Worm (Caenorhabditis elegans) whole organism, young adult: ENCODE results near the gene DH11.5.

Experiments
- B0019.2 ChIP-seq: fragments of 200-800 bp; sonication (Bioruptor generic); conservative IDR thresholded peaks from 2 replicates; pipeline ENCODE4 v1.3.6; 2022; ENCODE audit warnings: missing genetic modification reagents, missing genetic modification characterization, missing compliant biosample characterization
- F10E7.11 ChIP-seq: sonication (generic microtip); optimal IDR thresholded peaks from 2 replicates; lab custom pipeline; 2017; ENCODE audit warnings: mild to moderate bottlenecking, missing genetic modification characterization, moderate library complexity, missing compliant biosample characterization
- F33H1.4 ChIP-seq: fragments of 200-800 bp; sonication (Bioruptor generic); IDR thresholded peaks from 2 replicates; pipeline ENCODE4 v1.3.6; 2022; ENCODE audit warnings: missing genetic modification reagents, missing genetic modification characterization, missing compliant biosample characterization
- F37B4.10 ChIP-seq: fragments of 200-800 bp; sonication (Bioruptor generic); IDR thresholded peaks from 2 replicates; pipeline ENCODE4 v1.3.6; 2022; ENCODE audit warnings: missing genetic modification characterization, missing compliant biosample characterization
- F49E8.2 ChIP-seq: sonication (generic microtip); optimal IDR thresholded peaks from 3 replicates; lab custom pipeline; 2017; ENCODE audit warnings: missing genetic modification characterization, mild to moderate bottlenecking, missing compliant biosample characterization, antibody characterized with exemption, moderate library complexity; ENCODE audit not compliant: insufficient read depth
- F57A8.1 ChIP-seq: fragments of 200-800 bp; sonication (Bioruptor generic); optimal IDR thresholded peaks from 2 replicates; lab custom pipeline; 2018; ENCODE audit warnings: mild to moderate bottlenecking, missing genetic modification characterization, moderate library complexity, missing compliant biosample characterization
- Y53G8AR.9 ChIP-seq: fragments of 200-800 bp; sonication (Bioruptor generic); conservative IDR thresholded peaks from 2 replicates; pipeline ENCODE4 v1.3.6; 2022; ENCODE audit warnings: missing genetic modification reagents, missing genetic modification characterization, missing compliant biosample characterization
- ZK185.1 ChIP-seq: sonication (generic microtip); optimal IDR thresholded peaks from 2 replicates; lab custom pipeline; 2016; ENCODE audit warnings: mild to moderate bottlenecking, missing genetic modification characterization, missing compliant biosample characterization; ENCODE audit not compliant: poor library complexity, severe bottlenecking
- akir-1 ChIP-seq: fragments of 200-800 bp; sonication (Bioruptor generic); optimal IDR thresholded peaks from 2 replicates; lab custom pipeline; 2018; ENCODE audit warnings: mild to moderate bottlenecking, missing genetic modification characterization, moderate library complexity, missing compliant biosample characterization
- athp-1 ChIP-seq: sonication (generic microtip); optimal IDR thresholded peaks from 2 replicates; lab custom pipeline; 2017; ENCODE audit warnings: mild to moderate bottlenecking, missing genetic modification characterization, missing compliant biosample characterization
- attf-3 ChIP-seq: fragments of 200-800 bp; sonication (Bioruptor generic); conservative IDR thresholded peaks from 2 replicates; pipeline ENCODE4 v1.3.6; 2022; ENCODE audit warnings: missing genetic modification reagents, missing genetic modification characterization, missing compliant biosample characterization
- attf-5 ChIP-seq: fragments of 200-800 bp; sonication (Bioruptor generic); optimal IDR thresholded peaks from 2 replicates; lab custom pipeline; 2018; ENCODE audit warnings: mild to moderate bottlenecking, missing genetic modification characterization, missing compliant biosample characterization
- ceh-27 ChIP-seq: fragments of 200-800 bp; sonication (Bioruptor generic); optimal IDR thresholded peaks from 2 replicates; lab custom pipeline; 2018; ENCODE audit warnings: mild to moderate bottlenecking, missing genetic modification characterization, moderate library complexity, missing compliant biosample characterization
- egl-18 ChIP-seq: fragments of 200-800 bp; sonication (Bioruptor generic); IDR thresholded peaks from 2 replicates; pipeline ENCODE4 v1.3.6; 2022; ENCODE audit warnings: missing genetic modification reagents, missing genetic modification characterization, missing compliant biosample characterization
- egrh-3 ChIP-seq: fragments of 200-800 bp; sonication (Bioruptor generic); IDR thresholded peaks from 2 replicates; pipeline ENCODE4 v1.3.6; 2022; ENCODE audit warnings: missing genetic modification reagents, missing genetic modification characterization, missing compliant biosample characterization
- ekl-4 ChIP-seq: fragments of 200-800 bp; sonication (Bioruptor generic); IDR thresholded peaks from 2 replicates; pipeline ENCODE4 v1.3.6; 2022; ENCODE audit warnings: missing genetic modification reagents, missing genetic modification characterization, missing compliant biosample characterization
- fkh-3 ChIP-seq: sonication (generic microtip); optimal IDR thresholded peaks from 2 replicates; lab custom pipeline; 2016; ENCODE audit warnings: mild to moderate bottlenecking, missing genetic modification characterization, missing compliant biosample characterization
- him-1 ChIP-seq: sonication (generic microtip); optimal IDR thresholded peaks from 2 replicates; lab custom pipeline; 2016; ENCODE audit warnings: missing genotype, missing genetic modification reagents, missing genetic modification characterization, missing compliant biosample characterization
- hmg-20 ChIP-seq: fragments of 200-800 bp; sonication (Bioruptor generic); IDR thresholded peaks from 2 replicates; pipeline ENCODE4 v1.3.6; 2022; ENCODE audit warnings: missing genetic modification reagents, missing genetic modification characterization, missing compliant biosample characterization
- lag-1 ChIP-seq: fragments of 200-800 bp; sonication (Bioruptor generic); IDR thresholded peaks from 2 replicates; pipeline ENCODE4 v1.3.6; 2022; ENCODE audit warnings: missing genetic modification reagents, missing genetic modification characterization, missing compliant biosample characterization
- lin-54 ChIP-seq: fragments of 200-800 bp; sonication (Bioruptor generic); optimal IDR thresholded peaks from 2 replicates; lab custom pipeline; 2018; ENCODE audit warnings: mild to moderate bottlenecking, missing genetic modification characterization, missing compliant biosample characterization
- lir-1 ChIP-seq: fragments of 200-800 bp; sonication (Bioruptor generic); conservative IDR thresholded peaks from 2 replicates; pipeline ENCODE4 v1.3.6; 2022; ENCODE audit warnings: missing genetic modification reagents, missing genetic modification characterization, missing compliant biosample characterization
- madf-3 ChIP-seq: fragments of 200-800 bp; sonication (Bioruptor generic); IDR thresholded peaks from 2 replicates; pipeline ENCODE4 v1.3.6; 2022; ENCODE audit warnings: missing genetic modification reagents, missing genetic modification characterization, missing compliant biosample characterization
- mcd-1 ChIP-seq: fragments of 200-800 bp; sonication (Bioruptor generic); IDR thresholded peaks from 2 replicates; pipeline ENCODE4 v1.3.6; 2022; ENCODE audit warnings: missing genetic modification reagents, missing genetic modification characterization, missing compliant biosample characterization
- nfyb-1 ChIP-seq: fragments of 200-800 bp; sonication (Bioruptor generic); IDR thresholded peaks from 2 replicates; pipeline ENCODE4 v1.3.6; 2022; ENCODE audit warnings: missing genetic modification reagents, missing genetic modification characterization, missing compliant biosample characterization
- nhr-120 ChIP-seq: fragments of 200-800 bp; sonication (Bioruptor generic); IDR thresholded peaks from 2 replicates; pipeline ENCODE4 v1.3.6; 2022; ENCODE audit warnings: missing genetic modification characterization, missing compliant biosample characterization
- nhr-27 ChIP-seq: fragments of 200-800 bp; sonication (Bioruptor generic); optimal IDR thresholded peaks from 2 replicates; lab custom pipeline; 2018; ENCODE audit warnings: mild to moderate bottlenecking, missing genetic modification characterization, moderate library complexity, missing compliant biosample characterization
- nhr-80 ChIP-seq: sonication (generic microtip); optimal IDR thresholded peaks from 2 replicates; lab custom pipeline; 2016; ENCODE audit warnings: missing genetic modification characterization, missing compliant biosample characterization
- nhr-90 ChIP-seq: sonication (generic microtip); optimal IDR thresholded peaks from 2 replicates; lab custom pipeline; 2016; ENCODE audit warnings: missing genotype, mild to moderate bottlenecking, missing genetic modification characterization, missing compliant biosample characterization
- rpc-1 ChIP-seq, 2 experiments: fragments of 150-350 bp in 1 of 2; sonication (generic microtip) in 1 of 2; optimal IDR thresholded peaks; 2 replicates each; lab custom pipeline; 2014 to 2018; ENCODE audit warnings: missing biosample characterization in 1 of 2, missing genetic modification characterization in 1 of 2, missing genetic modification reagents in 1 of 2, missing genotype in 1 of 2
- sdz-38 ChIP-seq: sonication (generic microtip); optimal IDR thresholded peaks from 2 replicates; lab custom pipeline; 2016; ENCODE audit warnings: missing genotype, missing genetic modification characterization, missing compliant biosample characterization
- sptf-2 ChIP-seq: fragments of 200-800 bp; sonication (Bioruptor generic); optimal IDR thresholded peaks from 2 replicates; lab custom pipeline; 2018; ENCODE audit warnings: mild to moderate bottlenecking, missing genetic modification characterization, missing compliant biosample characterization
- tlf-1 ChIP-seq: fragments of 200-800 bp; sonication (Bioruptor generic); optimal IDR thresholded peaks from 2 replicates; lab custom pipeline; 2018; ENCODE audit warnings: mild to moderate bottlenecking, missing genetic modification characterization, missing compliant biosample characterization
- xnd-1 ChIP-seq: sonication (generic microtip); optimal IDR thresholded peaks from 2 replicates; lab custom pipeline; 2016; ENCODE audit warnings: missing genotype, missing genetic modification reagents, missing genetic modification characterization, missing compliant biosample characterization
- zfh-2 ChIP-seq: fragments of 200-800 bp; sonication (Bioruptor generic); conservative IDR thresholded peaks from 2 replicates; pipeline ENCODE4 v1.3.6; 2022; ENCODE audit warnings: missing genetic modification reagents, missing genetic modification characterization, missing compliant biosample characterization
- ztf-18 ChIP-seq: sonication (generic microtip); optimal IDR thresholded peaks from 2 replicates; lab custom pipeline; 2016; ENCODE audit warnings: missing genotype, mild to moderate bottlenecking, missing genetic modification characterization, missing compliant biosample characterization
- ztf-26 ChIP-seq: sonication (generic microtip); optimal IDR thresholded peaks from 2 replicates; lab custom pipeline; 2017; ENCODE audit warnings: missing genetic modification characterization, missing compliant biosample characterization
- ztf-28 ChIP-seq: fragments of 200-800 bp; sonication (Bioruptor generic); IDR thresholded peaks from 2 replicates; pipeline ENCODE4 v1.3.6; 2022; ENCODE audit warnings: missing genetic modification reagents, missing genetic modification characterization, missing compliant biosample characterization
- ztf-3 ChIP-seq: fragments of 200-800 bp; sonication (Bioruptor generic); optimal IDR thresholded peaks from 2 replicates; lab custom pipeline; 2018; ENCODE audit warnings: mild to moderate bottlenecking, missing genetic modification characterization, missing compliant biosample characterization
- ztf-6 ChIP-seq: fragments of 200-800 bp; sonication (Bioruptor generic); IDR thresholded peaks from 2 replicates; pipeline ENCODE4 v1.3.6; 2022; ENCODE audit warnings: missing genetic modification reagents, missing genetic modification characterization, missing compliant biosample characterization

Gene DH11.5

ce11 chrII:8015483-8015938 lies 39.1 kb downstream of the DH11.5 start (continued):
- 0 out of 2 replicates have a peak, but pooled peaks have one; percentile 21 for TF ChIP-seq B0019.2 (GFP tag; lab: Robert Waterston, UW)
- peak; percentile 26 for TF ChIP-seq ZK185.1 (tag; lab: Kevin White, UChicago)
- peak; percentile 16 for TF ChIP-seq ztf-18
- TF ChIP-seq nfyb-1 (GFP tag; lab: Robert Waterston, UW) = peak; percentile 58
- no peak for TF ChIP-seq hmg-20
- TF ChIP-seq F10E7.11 (tag; lab: Kevin White, UChicago) = no peak
- TF ChIP-seq zfh-2 (GFP tag; lab: Robert Waterston, UW) = no peak
- peak; percentile 22; the same call in 1 of the 2 replicates for TF ChIP-seq ekl-4
- TF ChIP-seq athp-1 (tag; lab: Kevin White, UChicago) = peak; percentile 88
- TF ChIP-seq him-1 (tag; lab: Kevin White, UChicago) = peak; percentile 45
- TF ChIP-seq attf-3 (GFP tag; lab: Robert Waterston, UW) = 0 out of 2 replicates have a peak, but pooled peaks have one; percentile 41
- TF ChIP-seq nhr-80 = no peak
- peak; percentile 26 for TF ChIP-seq attf-5
- TF ChIP-seq egrh-3 = no peak
- no peak for TF ChIP-seq F37B4.10 (GFP tag; lab: Robert Waterston, UW)
- TF ChIP-seq egl-18 (GFP tag; lab: Robert Waterston, UW) = no peak
- no peak for TF ChIP-seq akir-1
- peak; percentile 87 for TF ChIP-seq tlf-1 (GFP tag; lab: Kevin White, UChicago)
- TF ChIP-seq ztf-28 (GFP tag; lab: Robert Waterston, UW) = 0 out of 2 replicates have a peak, but pooled peaks have one; percentile 29
- TF ChIP-seq ceh-27 (GFP tag; lab: Kevin White, UChicago) = no peak
- no peak for TF ChIP-seq ztf-3 (GFP tag; lab: Kevin White, UChicago)
- TF ChIP-seq nhr-90 (tag; lab: Kevin White, UChicago) = peak; percentile 22
- peak; percentile 90 for TF ChIP-seq xnd-1 (tag; lab: Kevin White, UChicago)
- peak; percentile 50; the same call in 1 of the 2 replicates for TF ChIP-seq lir-1 (GFP tag; lab: Robert Waterston, UW)
- peak; percentile 72 for TF ChIP-seq lin-54
- TF ChIP-seq sptf-2 (GFP tag; lab: Kevin White, UChicago) = no peak
- TF ChIP-seq ztf-6 (GFP tag; lab: Robert Waterston, UW) = no peak
- no peak for TF ChIP-seq rpc-1 (optimal IDR thresholded peaks at IDR 0.05; lab: Kevin White, UChicago)
- no peak for TF ChIP-seq rpc-1 (tag; optimal IDR thresholded peaks at IDR 0.05; lab: Kevin White, UChicago)
- no peak for TF ChIP-seq F57A8.1 (GFP tag; lab: Kevin White, UChicago)
- 0 out of 2 replicates have a peak, but pooled peaks have one; percentile 15 for TF ChIP-seq lag-1 (GFP tag; lab: Robert Waterston, UW)
- TF ChIP-seq ztf-26 = peak; percentile 77
- no peak for TF ChIP-seq nhr-120 (GFP tag; lab: Robert Waterston, UW)
- 0 out of 2 replicates have a peak, but pooled peaks have one; percentile 73 for TF ChIP-seq madf-3 (GFP tag; lab: Robert Waterston, UW)
- no peak for TF ChIP-seq nhr-27 (tag; lab: Kevin White, UChicago)
- no peak for TF ChIP-seq fkh-3 (tag; lab: Kevin White, UChicago)
- peak; percentile 47 for TF ChIP-seq F49E8.2 (tag; lab: Kevin White, UChicago)
- no peak for TF ChIP-seq sdz-38 (tag; lab: Kevin White, UChicago)
- TF ChIP-seq Y53G8AR.9 (GFP tag; lab: Robert Waterston, UW) = peak; percentile 90
- TF ChIP-seq mcd-1 = peak; percentile 89
- peak; percentile 75 for TF ChIP-seq F33H1.4 (GFP tag; lab: Robert Waterston, UW)
